Fruit fly (Drosophila melanogaster) whole organism, embryonic: Measurements from ENCODE around the gene sau.

Source experiments
- ATbp ChIP-seq: fragments of 200-800 bp; sonication (Bioruptor generic); optimal IDR thresholded peaks from 2 replicates; lab custom pipeline; 2017; ENCODE audit warnings: missing biosample characterization, mild to moderate bottlenecking, missing genetic modification characterization, missing genetic modification reagents
- CG10959 ChIP-seq: fragments of 200-800 bp; sonication (Bioruptor generic); IDR thresholded peaks from 2 replicates; pipeline ENCODE4 v1.3.6; 2022; ENCODE audit warnings: missing biosample characterization, missing genetic modification characterization
- CG11247 ChIP-seq: fragments of 200-800 bp; sonication (Bioruptor generic); IDR thresholded peaks from 2 replicates; pipeline ENCODE4 v1.3.6; 2022; ENCODE audit warnings: missing biosample characterization, missing genetic modification characterization
- CG11456 ChIP-seq: fragments of 200-800 bp; sonication (Bioruptor generic); IDR thresholded peaks from 3 replicates; pipeline ENCODE4 v1.3.6; 2022; ENCODE audit warnings: missing biosample characterization, missing genetic modification characterization
- CG12071 ChIP-seq: fragments of 200-800 bp; sonication (Bioruptor generic); optimal IDR thresholded peaks from 3 replicates; lab custom pipeline; 2018; ENCODE audit warnings: missing biosample characterization, mild to moderate bottlenecking, missing genetic modification characterization
- CG12236 ChIP-seq: fragments of 200-800 bp; sonication (Bioruptor generic); optimal IDR thresholded peaks from 2 replicates; lab custom pipeline; 2016; ENCODE audit warnings: missing biosample characterization, missing genetic modification characterization
- CG14441 ChIP-seq: fragments of 200-800 bp; sonication (Bioruptor generic); IDR thresholded peaks from 2 replicates; pipeline ENCODE4 v1.3.6; 2022; ENCODE audit warnings: missing biosample characterization, missing genetic modification characterization
- CG14860 ChIP-seq: fragments of 200-800 bp; sonication (Bioruptor generic); IDR thresholded peaks from 3 replicates; pipeline ENCODE4 v1.3.6; 2022; ENCODE audit warnings: missing biosample characterization, missing genetic modification characterization; ENCODE audit not compliant: partially characterized antibody
- CG2889 ChIP-seq: fragments of 200-800 bp; sonication (Bioruptor generic); IDR thresholded peaks from 3 replicates; pipeline ENCODE4 v1.3.6; 2022; ENCODE audit warnings: missing biosample characterization, missing genetic modification characterization
- CG3995 ChIP-seq: fragments of 200-800 bp; sonication (Bioruptor generic); optimal IDR thresholded peaks from 3 replicates; lab custom pipeline; 2016; ENCODE audit warnings: missing biosample characterization, missing genetic modification characterization
- CG4282 ChIP-seq: fragments of 200-800 bp; sonication (Bioruptor generic); optimal IDR thresholded peaks from 2 replicates; lab custom pipeline; 2016; ENCODE audit warnings: missing biosample characterization, missing genetic modification characterization
- CG6175 ChIP-seq: fragments of 200-800 bp; sonication (Bioruptor generic); IDR thresholded peaks from 3 replicates; pipeline ENCODE4 v1.3.6; 2022; ENCODE audit warnings: missing biosample characterization, missing genetic modification characterization
- CG6654 ChIP-seq: fragments of 200-800 bp; sonication (Bioruptor generic); optimal IDR thresholded peaks from 2 replicates; lab custom pipeline; 2017; ENCODE audit warnings: missing biosample characterization, mild to moderate bottlenecking, missing genetic modification characterization
- CG7963 ChIP-seq: fragments of 200-800 bp; sonication (Bioruptor generic); IDR thresholded peaks from 3 replicates; pipeline ENCODE4 v1.3.6; 2022; ENCODE audit warnings: missing biosample characterization, missing genetic modification characterization; ENCODE audit not compliant: partially characterized antibody
- CG9932 ChIP-seq: fragments of 200-800 bp; sonication (Bioruptor generic); IDR thresholded peaks from 2 replicates; pipeline ENCODE4 v1.3.6; 2022; ENCODE audit warnings: missing biosample characterization, missing genetic modification characterization
- Deaf1 ChIP-seq: fragments of 200-800 bp; optimal IDR thresholded peaks from 3 replicates; lab custom pipeline; 2019; ENCODE audit warnings: missing biosample characterization, mild to moderate bottlenecking, missing genetic modification characterization, moderate library complexity
- Drgx ChIP-seq: fragments of 200-800 bp; sonication (Bioruptor generic); IDR thresholded peaks from 2 replicates; pipeline ENCODE4 v1.3.6; 2022; ENCODE audit warnings: missing biosample characterization, missing genetic modification characterization
- Fer3 ChIP-seq: fragments of 200-800 bp; sonication (Bioruptor generic); optimal IDR thresholded peaks from 2 replicates; lab custom pipeline; 2018; ENCODE audit warnings: missing biosample characterization, mild to moderate bottlenecking, missing genetic modification characterization, moderate library complexity
- Jarid2 ChIP-seq: fragments of 200-800 bp; sonication (Bioruptor generic); optimal IDR thresholded peaks from 3 replicates; lab custom pipeline; 2017; ENCODE audit warnings: mild to moderate bottlenecking, missing biosample characterization, missing genetic modification reagents, missing genetic modification characterization
- Lim3 ChIP-seq: fragments of 200-800 bp; sonication (Bioruptor generic); IDR thresholded peaks from 2 replicates; pipeline ENCODE4 v1.3.6; 2022; ENCODE audit warnings: missing biosample characterization, missing genetic modification characterization
- Med ChIP-seq: fragments of 200-800 bp; sonication (Bioruptor generic); peaks from one replicate; lab custom pipeline; 2016; ENCODE audit warnings: missing biosample characterization, missing genetic modification characterization, mild to moderate bottlenecking, inconsistent platforms, moderate library complexity
- NC2α ChIP-seq: fragments of 200-800 bp; sonication (Bioruptor generic); optimal IDR thresholded peaks from 2 replicates; lab custom pipeline; 2016; ENCODE audit warnings: missing biosample characterization, missing genetic modification characterization
- NFAT ChIP-seq: fragments of 200-800 bp; sonication (Bioruptor generic); IDR thresholded peaks from 2 replicates; pipeline ENCODE4 v1.3.6; 2022; ENCODE audit warnings: missing biosample characterization, missing genetic modification characterization
- Ravus ChIP-seq: fragments of 200-800 bp; sonication (Bioruptor generic); IDR thresholded peaks from 2 replicates; pipeline ENCODE4 v1.3.6; 2022; ENCODE audit warnings: missing biosample characterization, missing genetic modification characterization
- Usf ChIP-seq: fragments of 200-800 bp; sonication (Bioruptor generic); optimal IDR thresholded peaks from 2 replicates; lab custom pipeline; 2017; ENCODE audit warnings: missing genotype, missing biosample characterization, missing genetic modification characterization
- Xrp1 ChIP-seq: fragments of 200-800 bp; sonication (Bioruptor generic); IDR thresholded peaks from 2 replicates; pipeline ENCODE4 v1.3.6; 2022; ENCODE audit warnings: missing biosample characterization, missing genetic modification characterization
- bcd ChIP-seq: fragments of 200-800 bp; sonication (Bioruptor generic); optimal IDR thresholded peaks from 2 replicates; lab custom pipeline; 2017; ENCODE audit warnings: missing biosample characterization, mild to moderate bottlenecking, missing genetic modification characterization
- bowl ChIP-seq: fragments of 200-800 bp; sonication (Bioruptor generic); IDR thresholded peaks from 2 replicates; pipeline ENCODE4 v1.3.6; 2022; ENCODE audit warnings: missing biosample characterization, missing genetic modification characterization
- chinmo ChIP-seq: fragments of 200-800 bp; sonication (Bioruptor generic); IDR thresholded peaks from 4 replicates; pipeline ENCODE4 v1.3.6; 2022; ENCODE audit warnings: missing biosample characterization, missing genetic modification characterization; ENCODE audit not compliant: partially characterized antibody
- dati ChIP-seq: fragments of 200-800 bp; sonication (Bioruptor generic); IDR thresholded peaks from 2 replicates; pipeline ENCODE4 v1.3.6; 2022; ENCODE audit warnings: missing biosample characterization, missing genetic modification characterization
- gce ChIP-seq: fragments of 200-800 bp; sonication (Bioruptor generic); IDR thresholded peaks from 3 replicates; pipeline ENCODE4 v1.3.6; 2022; ENCODE audit warnings: missing biosample characterization, missing genetic modification characterization
- grau ChIP-seq: fragments of 200-800 bp; optimal IDR thresholded peaks from 3 replicates; lab custom pipeline; 2019; ENCODE audit warnings: missing biosample characterization, mild to moderate bottlenecking, missing genetic modification characterization, moderate library complexity
- gro ChIP-seq: fragments of 200-800 bp; sonication (Bioruptor generic); optimal IDR thresholded peaks from 2 replicates; lab custom pipeline; 2016; ENCODE audit warnings: missing biosample characterization, missing genetic modification characterization
- gsb-n ChIP-seq: fragments of 200-800 bp; sonication (Bioruptor generic); optimal IDR thresholded peaks from 3 replicates; lab custom pipeline; 2018; ENCODE audit warnings: missing biosample characterization, mild to moderate bottlenecking, missing genetic modification characterization
- ham ChIP-seq: fragments of 200-800 bp; sonication (Bioruptor generic); IDR thresholded peaks from 2 replicates; pipeline ENCODE4 v1.3.6; 2022; ENCODE audit warnings: missing biosample characterization, missing genetic modification characterization
- klu ChIP-seq: fragments of 200-800 bp; sonication (Bioruptor generic); IDR thresholded peaks from 2 replicates; pipeline ENCODE4 v1.3.6; 2022; ENCODE audit warnings: missing biosample characterization, missing genetic modification characterization
- lab ChIP-seq: fragments of 200-800 bp; sonication (Bioruptor generic); optimal IDR thresholded peaks from 3 replicates; lab custom pipeline; 2017; ENCODE audit warnings: missing biosample characterization, missing genetic modification characterization, mild to moderate bottlenecking, moderate library complexity, missing genetic modification reagents
- lilli ChIP-seq: fragments of 200-800 bp; sonication (Bioruptor generic); optimal IDR thresholded peaks from 3 replicates; lab custom pipeline; 2016; ENCODE audit warnings: missing biosample characterization, missing genetic modification characterization
- lov ChIP-seq, 2 experiments: fragments of 200-800 bp in 1 of 2; fragments of >200 bp in 1 of 2; sonication (Bioruptor generic) in 1 of 2; IDR thresholded peaks in 1 of 2; optimal IDR thresholded peaks in 1 of 2; 2 replicates in 1 of 2; 3 replicates in 1 of 2; pipeline versions ENCODE4 v1.3.6 to Lab custom; 2017 to 2022; ENCODE audit warnings: missing biosample characterization in 1 of 2, missing genetic modification characterization in 1 of 2
- nerfin-2 ChIP-seq: fragments of 200-800 bp; sonication (Bioruptor generic); IDR thresholded peaks from 2 replicates; pipeline ENCODE4 v1.3.6; 2022; ENCODE audit warnings: missing biosample characterization, missing genetic modification characterization; ENCODE audit not compliant: partially characterized antibody
- odd ChIP-seq: fragments of 200-800 bp; sonication (Bioruptor generic); optimal IDR thresholded peaks from 2 replicates; lab custom pipeline; 2017; ENCODE audit warnings: missing biosample characterization, mild to moderate bottlenecking, missing genetic modification characterization
- onecut ChIP-seq: fragments of 200-800 bp; sonication (Bioruptor generic); IDR thresholded peaks from 2 replicates; pipeline ENCODE4 v1.3.6; 2022; ENCODE audit warnings: missing biosample characterization, missing genetic modification characterization
- peb ChIP-seq: fragments of 200-800 bp; sonication (Bioruptor generic); IDR thresholded peaks from 2 replicates; pipeline ENCODE4 v1.3.6; 2022; ENCODE audit warnings: missing biosample characterization, missing genetic modification characterization
- pros ChIP-seq: fragments of 200-800 bp; sonication (Bioruptor generic); optimal IDR thresholded peaks from 3 replicates; lab custom pipeline; 2019; ENCODE audit warnings: missing biosample characterization, mild to moderate bottlenecking, missing genetic modification characterization, moderate library complexity
- run ChIP-seq: fragments of 200-800 bp; sonication (Bioruptor generic); optimal IDR thresholded peaks from 3 replicates; lab custom pipeline; 2018; ENCODE audit warnings: missing biosample characterization, mild to moderate bottlenecking, missing genetic modification characterization
- slbo ChIP-seq: fragments of 200-800 bp; sonication (Bioruptor generic); IDR thresholded peaks from 2 replicates; pipeline ENCODE4 v1.3.6; 2022; ENCODE audit warnings: missing biosample characterization, missing genetic modification characterization
- ssp ChIP-seq: fragments of 200-800 bp; sonication (Bioruptor generic); IDR thresholded peaks from 2 replicates; pipeline ENCODE4 v1.3.6; 2022; ENCODE audit warnings: missing biosample characterization, missing genetic modification characterization
- trem ChIP-seq: fragments of 200-800 bp; optimal IDR thresholded peaks from 3 replicates; lab custom pipeline; 2019; ENCODE audit warnings: missing biosample characterization, mild to moderate bottlenecking, missing genetic modification characterization, moderate library complexity
- unpg ChIP-seq: fragments of 200-800 bp; sonication (Bioruptor generic); optimal IDR thresholded peaks from 3 replicates; lab custom pipeline; 2018; ENCODE audit warnings: missing biosample characterization, mild to moderate bottlenecking, missing genetic modification characterization, moderate library complexity
- wek ChIP-seq: fragments of 200-800 bp; sonication (Bioruptor generic); optimal IDR thresholded peaks from 3 replicates; lab custom pipeline; 2018; ENCODE audit warnings: missing biosample characterization, mild to moderate bottlenecking, missing genetic modification characterization, moderate library complexity
- zfh2 ChIP-seq: fragments of 200-800 bp; sonication (Bioruptor generic); optimal IDR thresholded peaks from 2 replicates; lab custom pipeline; 2016; ENCODE audit warnings: missing biosample characterization, missing genetic modification characterization

Gene sau

DNA sequence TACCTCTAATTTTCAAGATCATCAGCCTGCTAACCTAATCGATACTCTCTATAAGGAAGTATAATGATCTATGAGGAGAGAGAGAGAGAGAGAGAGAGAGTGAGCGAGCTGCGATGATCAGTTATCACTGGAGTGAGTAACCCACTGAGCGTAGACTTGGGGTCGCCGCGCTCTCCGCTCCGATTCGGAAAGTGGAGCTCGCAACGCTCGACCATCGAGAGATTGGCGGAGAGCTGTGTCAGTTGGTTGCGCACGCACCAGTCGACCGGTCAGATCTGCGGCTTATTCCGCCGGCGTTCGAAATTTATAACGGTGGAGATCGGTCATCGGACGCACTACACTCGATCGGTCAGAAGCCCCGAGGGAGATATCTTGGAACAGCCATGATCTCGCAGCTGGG lies 16.0 kb downstream of the sau start, which contains the start of gene CG4267 (continued):
- no peak for TF ChIP-seq lov (optimal IDR thresholded peaks at IDR 0.05; lab: Kevin White, UChicago)
- TF ChIP-seq lov (GFP tag; IDR thresholded peaks at IDR 0.05; lab: Robert Waterston, UW) = no peak
- TF ChIP-seq zfh2 = no peak
- TF ChIP-seq slbo (GFP tag; lab: Robert Waterston, UW) = 0 out of 2 replicates have a peak, but pooled peaks have one; percentile 24
- TF ChIP-seq gce (GFP tag; lab: Robert Waterston, UW) = 0 out of 3 replicates have a peak, but pooled peaks have one; percentile 9
- peak; percentile 90; the same call in 3 of the 4 replicates for TF ChIP-seq chinmo
- no peak for TF ChIP-seq CG12236 (GFP tag; lab: Kevin White, UChicago)
- TF ChIP-seq CG6654 (GFP tag; lab: Kevin White, UChicago) = no peak
- TF ChIP-seq dati (GFP tag; lab: Robert Waterston, UW) = no peak
- peak; percentile 60 for TF ChIP-seq Deaf1 (tag; lab: Kevin White, UChicago)
- TF ChIP-seq Ravus (GFP tag; lab: Robert Waterston, UW) = no peak
- TF ChIP-seq Xrp1 (GFP tag; lab: Robert Waterston, UW) = no peak
- TF ChIP-seq Drgx (GFP tag; lab: Robert Waterston, UW) = 0 out of 2 replicates have a peak, but pooled peaks have one; percentile 22
- no peak for TF ChIP-seq wek (GFP tag; lab: Kevin White, UChicago)
- no peak for TF ChIP-seq CG9932 (GFP tag; lab: Robert Waterston, UW)
- no peak for TF ChIP-seq klu
- TF ChIP-seq NFAT (GFP tag; lab: Robert Waterston, UW) = no peak
- no peak for TF ChIP-seq Lim3 (GFP tag; lab: Robert Waterston, UW)
- peak; percentile 80 for TF ChIP-seq Jarid2 (GFP tag; lab: Kevin White, UChicago)
- no peak for TF ChIP-seq ssp (GFP tag; lab: Robert Waterston, UW)
- no peak for TF ChIP-seq NC2α
- peak; percentile 40 for TF ChIP-seq gro (GFP tag; lab: Kevin White, UChicago)
- TF ChIP-seq CG7963 (GFP tag; lab: Robert Waterston, UW) = no peak
- no peak for TF ChIP-seq odd
- TF ChIP-seq Med (GFP tag; lab: Kevin White, UChicago) = peak; percentile 80
- no peak for TF ChIP-seq CG6175
- TF ChIP-seq CG14441 = no peak
- no peak for TF ChIP-seq run (tag; lab: Kevin White, UChicago)
- no peak for TF ChIP-seq CG12071 (GFP tag; lab: Kevin White, UChicago)
- TF ChIP-seq CG11247 (GFP tag; lab: Robert Waterston, UW) = peak; percentile 6; the same call in 1 of the 2 replicates
- no peak for TF ChIP-seq ham (GFP tag; lab: Robert Waterston, UW)
- TF ChIP-seq nerfin-2 (GFP tag; lab: Robert Waterston, UW) = no peak
- no peak for TF ChIP-seq lilli (GFP tag; lab: Kevin White, UChicago)
- TF ChIP-seq CG14860 (GFP tag; lab: Robert Waterston, UW) = no peak
- TF ChIP-seq gsb-n (tag; lab: Kevin White, UChicago) = no peak
- TF ChIP-seq CG2889 = no peak
- no peak for TF ChIP-seq CG3995 (GFP tag; lab: Kevin White, UChicago)
- no peak for TF ChIP-seq unpg (GFP tag; lab: Kevin White, UChicago)
- no peak for TF ChIP-seq grau (tag; lab: Kevin White, UChicago)
- TF ChIP-seq ATbp (GFP tag; lab: Kevin White, UChicago) = no peak
- no peak for TF ChIP-seq peb (GFP tag; lab: Robert Waterston, UW)
- no peak for TF ChIP-seq Fer3 (tag; lab: Kevin White, UChicago)
- no peak for TF ChIP-seq CG4282 (GFP tag; lab: Kevin White, UChicago)
- TF ChIP-seq pros (GFP tag; lab: Kevin White, UChicago) = no peak
- no peak for TF ChIP-seq bcd (GFP tag; lab: Kevin White, UChicago)
- no peak for TF ChIP-seq CG10959
- no peak for TF ChIP-seq bowl (GFP tag; lab: Robert Waterston, UW)
- no peak for TF ChIP-seq Usf (GFP tag; lab: Kevin White, UChicago)
- no peak for TF ChIP-seq lab
- TF ChIP-seq trem (tag; lab: Kevin White, UChicago) = no peak
- TF ChIP-seq onecut (GFP tag; lab: Robert Waterston, UW) = 0 out of 2 replicates have a peak, but pooled peaks have one; percentile 9
- TF ChIP-seq CG11456 (GFP tag; lab: Robert Waterston, UW) = 0 out of 3 replicates have a peak, but pooled peaks have one; percentile 35
